Worm (Caenorhabditis elegans) whole organism, midembryonic: Measurements from ENCODE around the gene nlp-17.

Experiments
- T22C8.4 ChIP-seq: fragments of 200-800 bp; sonication (Bioruptor generic); IDR thresholded peaks from 2 replicates; pipeline ENCODE4 v1.3.6; 2022; ENCODE audit warnings: missing genetic modification characterization, missing compliant biosample characterization
- med-1 ChIP-seq: sonication (generic microtip); optimal IDR thresholded peaks from 2 replicates; lab custom pipeline; 2017; ENCODE audit warnings: missing genetic modification characterization, mild to moderate bottlenecking, missing compliant biosample characterization, antibody characterized with exemption, missing genetic modification reagents; ENCODE audit not compliant: insufficient read depth
- ref-1 ChIP-seq: fragments of 200-800 bp; sonication (Bioruptor generic); conservative IDR thresholded peaks from 2 replicates; pipeline ENCODE4 v1.3.6; 2022; ENCODE audit warnings: missing genetic modification reagents, missing genetic modification characterization, missing compliant biosample characterization
- tab-1 ChIP-seq: fragments of 200-800 bp; sonication (Bioruptor generic); IDR thresholded peaks from 2 replicates; pipeline ENCODE4 v1.3.6; 2022; ENCODE audit warnings: missing genetic modification characterization, missing compliant biosample characterization
- ztf-23 ChIP-seq: fragments of 200-800 bp; sonication (Bioruptor generic); IDR thresholded peaks from 2 replicates; pipeline ENCODE4 v1.3.6; 2022; ENCODE audit warnings: missing genetic modification reagents, missing genetic modification characterization, missing compliant biosample characterization

DNA sequence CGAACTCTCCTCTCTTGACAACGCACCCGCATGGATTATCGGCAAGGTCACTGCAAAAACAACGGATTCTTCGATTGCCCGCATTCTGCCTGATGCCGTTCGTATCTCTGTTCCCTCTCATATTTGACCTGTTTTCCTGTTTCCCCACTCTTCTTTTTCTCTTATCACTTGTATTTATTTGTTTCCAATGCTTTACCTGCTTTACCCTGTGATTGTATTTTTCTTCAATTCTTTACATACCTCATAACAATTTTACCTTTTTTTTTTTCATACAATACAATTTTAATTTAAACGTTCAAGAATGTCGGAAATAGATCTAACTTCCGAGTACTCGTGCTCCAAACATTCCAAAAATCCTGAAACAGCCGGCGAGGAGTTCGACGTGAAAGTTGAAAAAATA, 3.4 kb upstream of the nlp-17 start, which contains the start of gene afmd-2:
- TF ChIP-seq ztf-23 (no peak), tab-1 (GFP tag; lab: Robert Waterston, UW) (no peak), ref-1 (GFP tag; lab: Robert Waterston, UW) (no peak), med-1 (no peak), T22C8.4 (no peak)
